Fruit fly (Drosophila melanogaster) whole organism: ENCODE measurements around the gene CG4860.

ENCODE experiments used
- pan ChIP-seq: fragments of >200 bp; optimal IDR thresholded peaks from 2 replicates; lab custom pipeline; 2017
- usp ChIP-seq: fragments of >200 bp; optimal IDR thresholded peaks from 2 replicates; lab custom pipeline; 2017; ENCODE audit warnings: missing biosample characterization, missing genetic modification characterization, mixed read lengths

DNA sequence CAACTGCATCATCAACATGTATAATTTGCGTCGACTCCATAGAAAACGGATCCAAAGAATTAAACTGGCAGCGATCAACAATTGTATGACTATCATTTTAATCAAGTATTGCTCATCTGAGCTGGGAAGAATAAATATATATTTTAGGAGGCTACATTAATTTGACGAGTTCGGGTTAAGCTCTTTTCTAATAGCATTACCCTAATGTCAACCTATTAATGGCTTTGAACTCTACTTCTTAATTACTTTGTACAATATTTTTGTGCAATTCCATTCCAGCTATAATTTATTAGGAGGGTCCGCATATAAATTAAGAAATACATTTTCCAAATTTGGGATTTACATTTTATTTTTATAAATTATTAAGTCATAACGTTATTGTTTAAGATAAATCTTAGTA lies 15.5 kb upstream of the CG4860 start, which contains the start of gene Cyp313a2:
- TF ChIP-seq usp (GFP tag; lab: Kevin White, UChicago), result no peak
- no peak for TF ChIP-seq pan (lab: Kevin White, UChicago)
